Worm (Caenorhabditis elegans): Measurements from ENCODE around the gene ech-4.

Gene ech-4

ce11 chrII:10847057-10847456, 26.2 kb downstream of the ech-4 start:
- no peak for TF ChIP-seq hnd-1 (tag; optimal IDR thresholded peaks at IDR 0.05)
- no peak for TF ChIP-seq pes-1 (GFP tag; IDR thresholded peaks at IDR 0.05)
- no peak for TF ChIP-seq ets-7 (tag; optimal IDR thresholded peaks at IDR 0.05)
- TF ChIP-seq F13C5.2 (tag; optimal IDR thresholded peaks at IDR 0.05) = no peak
- TF ChIP-seq tbx-37 (GFP tag; conservative IDR thresholded peaks at IDR 0.05) = no peak
- no peak for TF ChIP-seq tbx-11 (GFP tag; IDR thresholded peaks at IDR 0.05)
- no peak for TF ChIP-seq tra-4 (tag; optimal IDR thresholded peaks at IDR 0.05)
- TF ChIP-seq ama-1 (optimal IDR thresholded peaks at IDR 0.05) = no peak
- no peak for TF ChIP-seq aly-1 (tag; optimal IDR thresholded peaks at IDR 0.05)
- TF ChIP-seq B0310.2 (tag; optimal IDR thresholded peaks at IDR 0.05) = no peak
- no peak for TF ChIP-seq flt-1 (GFP tag; IDR thresholded peaks at IDR 0.05)
- no peak for TF ChIP-seq scrt-1 (GFP tag; IDR thresholded peaks at IDR 0.05)
- no peak for TF ChIP-seq ceh-36 (tag; optimal IDR thresholded peaks at IDR 0.05)
- TF ChIP-seq hmg-4 (GFP tag; optimal IDR thresholded peaks at IDR 0.05) = no peak
- TF ChIP-seq sea-1 (GFP tag; conservative IDR thresholded peaks at IDR 0.05) = no peak
- no peak for TF ChIP-seq hmbx-1 (tag; optimal IDR thresholded peaks at IDR 0.05)

- no peak for TF ChIP-seq tbx-11 (GFP tag; IDR thresholded peaks at IDR 0.05)
- TF ChIP-seq B0310.2 (tag; optimal IDR thresholded peaks at IDR 0.05) = no peak
- TF ChIP-seq F13C5.2 (tag; optimal IDR thresholded peaks at IDR 0.05) = no peak
- TF ChIP-seq flt-1 (GFP tag; IDR thresholded peaks at IDR 0.05) = no peak
- TF ChIP-seq hnd-1 (tag; optimal IDR thresholded peaks at IDR 0.05) = no peak
- no peak for TF ChIP-seq hmg-4 (GFP tag; optimal IDR thresholded peaks at IDR 0.05)
- no peak for TF ChIP-seq pes-1 (GFP tag; IDR thresholded peaks at IDR 0.05)
- no peak for TF ChIP-seq scrt-1 (GFP tag; IDR thresholded peaks at IDR 0.05)
- TF ChIP-seq hmbx-1 (tag; optimal IDR thresholded peaks at IDR 0.05) = no peak
- TF ChIP-seq ama-1 (optimal IDR thresholded peaks at IDR 0.05) = no peak
- TF ChIP-seq ceh-36 (tag; optimal IDR thresholded peaks at IDR 0.05) = no peak
These were observed 29.1 kb downstream of the ech-4 start, which contains the start of gene M106.2 for ce11 chrII:10849903-10850302. Gene M106.2 (minus strand): TSS chrII:10850003.

- TF ChIP-seq hmg-4 (GFP tag; optimal IDR thresholded peaks at IDR 0.05) (peak; percentile 46), aly-1 (tag; optimal IDR thresholded peaks at IDR 0.05) (no peak)
These were observed 30.3 kb downstream of the ech-4 start for ce11 chrII:10851110-10851509.

- TF ChIP-seq tbx-11 (GFP tag; IDR thresholded peaks at IDR 0.05) = no peak
- TF ChIP-seq ama-1 (optimal IDR thresholded peaks at IDR 0.05) = no peak
- TF ChIP-seq ets-7 (tag; optimal IDR thresholded peaks at IDR 0.05) = no peak
- TF ChIP-seq tra-4 (tag; optimal IDR thresholded peaks at IDR 0.05) = no peak
- TF ChIP-seq ceh-13 (GFP tag; optimal IDR thresholded peaks at IDR 0.05) = no peak
- no peak for TF ChIP-seq pes-1 (GFP tag; IDR thresholded peaks at IDR 0.05)
- TF ChIP-seq tbx-37 (GFP tag; conservative IDR thresholded peaks at IDR 0.05) = no peak
- TF ChIP-seq sea-1 (GFP tag; conservative IDR thresholded peaks at IDR 0.05) = no peak
- no peak for TF ChIP-seq B0310.2 (tag; optimal IDR thresholded peaks at IDR 0.05)
- no peak for TF ChIP-seq flt-1 (GFP tag; IDR thresholded peaks at IDR 0.05)
- no peak for TF ChIP-seq hmbx-1 (tag; optimal IDR thresholded peaks at IDR 0.05)
- no peak for TF ChIP-seq hnd-1 (tag; optimal IDR thresholded peaks at IDR 0.05)
- no peak for TF ChIP-seq ceh-36 (tag; optimal IDR thresholded peaks at IDR 0.05)
These were observed 32.0 kb downstream of the ech-4 start for ce11 chrII:10852880-10853279.

ce11 chrII:10857077-10857476, 36.2 kb downstream of the ech-4 start, which contains the start of gene M106.7:
Gene M106.7 (minus strand): TSS chrII:10857177.
- TF ChIP-seq B0310.2 (tag; optimal IDR thresholded peaks at IDR 0.05) (no peak), tbx-11 (GFP tag; IDR thresholded peaks at IDR 0.05) (no peak), ets-7 (tag; optimal IDR thresholded peaks at IDR 0.05) (no peak), F13C5.2 (tag; optimal IDR thresholded peaks at IDR 0.05) (no peak), flt-1 (GFP tag; IDR thresholded peaks at IDR 0.05) (no peak)

ce11 chrII:10859359-10859758, 38.5 kb downstream of the ech-4 start:
- no peak for TF ChIP-seq tra-4 (tag; optimal IDR thresholded peaks at IDR 0.05)
- TF ChIP-seq flt-1 (GFP tag; IDR thresholded peaks at IDR 0.05) = no peak
- no peak for TF ChIP-seq ceh-36 (tag; optimal IDR thresholded peaks at IDR 0.05)
- no peak for TF ChIP-seq tbx-11 (GFP tag; IDR thresholded peaks at IDR 0.05)
- no peak for TF ChIP-seq tbx-37 (GFP tag; conservative IDR thresholded peaks at IDR 0.05)
- TF ChIP-seq ceh-13 (GFP tag; optimal IDR thresholded peaks at IDR 0.05) = no peak
- no peak for TF ChIP-seq pes-1 (GFP tag; IDR thresholded peaks at IDR 0.05)
- no peak for TF ChIP-seq aly-1 (tag; optimal IDR thresholded peaks at IDR 0.05)
- TF ChIP-seq ama-1 (optimal IDR thresholded peaks at IDR 0.05) = no peak
- TF ChIP-seq B0310.2 (tag; optimal IDR thresholded peaks at IDR 0.05) = no peak
- no peak for TF ChIP-seq hmbx-1 (tag; optimal IDR thresholded peaks at IDR 0.05)
- TF ChIP-seq sea-1 (GFP tag; conservative IDR thresholded peaks at IDR 0.05) = no peak

ce11 chrII:10860840-10861239, 40.0 kb downstream of the ech-4 start, which contains the start of gene M106.3:
Gene M106.3 (minus strand): TSS chrII:10860909.
- TF ChIP-seq hmbx-1 (tag; optimal IDR thresholded peaks at IDR 0.05) (no peak), tbx-37 (GFP tag; conservative IDR thresholded peaks at IDR 0.05) (no peak)

- no peak for TF ChIP-seq F13C5.2 (tag; optimal IDR thresholded peaks at IDR 0.05)
- TF ChIP-seq ets-7 (tag; optimal IDR thresholded peaks at IDR 0.05) = no peak
- no peak for TF ChIP-seq hnd-1 (tag; optimal IDR thresholded peaks at IDR 0.05)
- no peak for TF ChIP-seq B0310.2 (tag; optimal IDR thresholded peaks at IDR 0.05)
- TF ChIP-seq scrt-1 (GFP tag; IDR thresholded peaks at IDR 0.05) = no peak
- TF ChIP-seq flt-1 (GFP tag; IDR thresholded peaks at IDR 0.05) = no peak
- no peak for TF ChIP-seq ceh-13 (GFP tag; optimal IDR thresholded peaks at IDR 0.05)
- no peak for TF ChIP-seq hmg-4 (GFP tag; optimal IDR thresholded peaks at IDR 0.05)
- no peak for TF ChIP-seq hmbx-1 (tag; optimal IDR thresholded peaks at IDR 0.05)
- no peak for TF ChIP-seq tbx-37 (GFP tag; conservative IDR thresholded peaks at IDR 0.05)
- no peak for TF ChIP-seq sea-1 (GFP tag; conservative IDR thresholded peaks at IDR 0.05)
- TF ChIP-seq aly-1 (tag; optimal IDR thresholded peaks at IDR 0.05) = no peak
- TF ChIP-seq ama-1 (optimal IDR thresholded peaks at IDR 0.05) = no peak
- TF ChIP-seq ceh-36 (tag; optimal IDR thresholded peaks at IDR 0.05) = no peak
- no peak for TF ChIP-seq tra-4 (tag; optimal IDR thresholded peaks at IDR 0.05)
- no peak for TF ChIP-seq tbx-11 (GFP tag; IDR thresholded peaks at IDR 0.05)
- no peak for TF ChIP-seq pes-1 (GFP tag; IDR thresholded peaks at IDR 0.05)
These were observed 40.5 kb downstream of the ech-4 start for ce11 chrII:10861305-10861704.
